Fruit fly (Drosophila melanogaster) whole organism: ENCODE data around the gene fiz.

Experiments used
- CG8478 ChIP-seq: fragments of >200 bp; optimal IDR thresholded peaks from 2 replicates; lab custom pipeline; 2018; ENCODE audit warnings: inconsistent platforms
- pan ChIP-seq: fragments of >200 bp; optimal IDR thresholded peaks from 2 replicates; lab custom pipeline; 2017
- usp ChIP-seq: fragments of >200 bp; optimal IDR thresholded peaks from 2 replicates; lab custom pipeline; 2017; ENCODE audit warnings: missing biosample characterization, missing genetic modification characterization, mixed read lengths

- TF ChIP-seq CG8478 (lab: Kevin White, UChicago) (no peak), pan (no peak), usp (GFP tag; lab: Kevin White, UChicago) (no peak)
Measured at dm6 chrX:14909658-14910378, at the start of gene fiz.
